Fruit fly (Drosophila melanogaster) whole organism, prepupa: ENCODE data around the gene CG31549.

Experiments used
- CG10669 ChIP-seq: fragments of 200-800 bp; sonication (Bioruptor generic); optimal IDR thresholded peaks from 3 replicates; lab custom pipeline; 2018; ENCODE audit warnings: missing biosample characterization, mild to moderate bottlenecking, missing genetic modification characterization, moderate library complexity
- CG11294 ChIP-seq: fragments of 200-800 bp; sonication (Bioruptor generic); IDR thresholded peaks from 2 replicates; pipeline ENCODE4 v1.3.6; 2022; ENCODE audit warnings: missing biosample characterization, missing genetic modification characterization
- CG1621 ChIP-seq: fragments of 200-800 bp; sonication (Bioruptor generic); optimal IDR thresholded peaks from 3 replicates; lab custom pipeline; 2018; ENCODE audit warnings: missing biosample characterization, mild to moderate bottlenecking, missing genetic modification characterization
- CG16779 ChIP-seq: fragments of 200-800 bp; sonication (Bioruptor generic); optimal IDR thresholded peaks from 3 replicates; lab custom pipeline; 2017; ENCODE audit warnings: missing biosample characterization, mild to moderate bottlenecking, missing genetic modification characterization
- CG3032 ChIP-seq: fragments of 200-800 bp; optimal IDR thresholded peaks from 2 replicates; lab custom pipeline; 2019; ENCODE audit warnings: missing biosample characterization, mild to moderate bottlenecking, missing genetic modification characterization, moderate library complexity
- CG31627 ChIP-seq: fragments of 200-800 bp; sonication (Bioruptor generic); optimal IDR thresholded peaks from 3 replicates; lab custom pipeline; 2016; ENCODE audit warnings: missing biosample characterization, missing genetic modification characterization
- CG32006 ChIP-seq: fragments of 200-800 bp; sonication (Bioruptor generic); optimal IDR thresholded peaks from 3 replicates; lab custom pipeline; 2017; ENCODE audit warnings: missing biosample characterization, mild to moderate bottlenecking, missing genetic modification characterization
- CG34406 ChIP-seq: fragments of 200-800 bp; sonication (Bioruptor generic); optimal IDR thresholded peaks from 3 replicates; lab custom pipeline; 2016; ENCODE audit warnings: missing biosample characterization, missing genetic modification characterization
- CG6163 ChIP-seq: fragments of 200-800 bp; sonication (Bioruptor generic); IDR thresholded peaks from 3 replicates; pipeline ENCODE4 v1.3.6; 2022; ENCODE audit warnings: missing biosample characterization, missing genetic modification characterization
- CG6276 ChIP-seq: fragments of 200-800 bp; sonication (Bioruptor generic); optimal IDR thresholded peaks from 2 replicates; lab custom pipeline; 2017; ENCODE audit warnings: missing biosample characterization, mild to moderate bottlenecking, missing genetic modification characterization
- CG6792 ChIP-seq: fragments of 200-800 bp; sonication (Bioruptor generic); optimal IDR thresholded peaks from 3 replicates; lab custom pipeline; 2016; ENCODE audit warnings: missing biosample characterization, missing genetic modification characterization
- CG6808 ChIP-seq: fragments of 200-800 bp; sonication (Bioruptor generic); optimal IDR thresholded peaks from 3 replicates; lab custom pipeline; 2017; ENCODE audit warnings: missing biosample characterization, missing genetic modification characterization, mild to moderate bottlenecking, moderate library complexity, missing genetic modification reagents
- CG6854 ChIP-seq: fragments of 200-800 bp; sonication (Bioruptor generic); optimal IDR thresholded peaks from 2 replicates; lab custom pipeline; 2017; ENCODE audit warnings: missing biosample characterization, mild to moderate bottlenecking, missing genetic modification characterization
- CG8119 ChIP-seq: fragments of 200-800 bp; sonication (Bioruptor generic); IDR thresholded peaks from 3 replicates; pipeline ENCODE4 v1.3.6; 2022; ENCODE audit warnings: missing biosample characterization, missing genetic modification characterization
- CG8319 ChIP-seq: fragments of 200-800 bp; sonication (Bioruptor generic); optimal IDR thresholded peaks from 3 replicates; lab custom pipeline; 2016; ENCODE audit warnings: missing biosample characterization, missing genetic modification characterization
- CG8632 ChIP-seq: fragments of 200-800 bp; sonication (Bioruptor generic); optimal IDR thresholded peaks from 3 replicates; lab custom pipeline; 2016; ENCODE audit warnings: missing biosample characterization, missing genetic modification characterization
- CG9139 ChIP-seq: fragments of 200-800 bp; sonication (Bioruptor generic); optimal IDR thresholded peaks from 3 replicates; lab custom pipeline; 2017; ENCODE audit warnings: missing biosample characterization, mild to moderate bottlenecking, missing genetic modification characterization
- Eip75B ChIP-seq: fragments of 200-800 bp; sonication (Bioruptor generic); optimal IDR thresholded peaks from 3 replicates; lab custom pipeline; 2016; ENCODE audit warnings: missing biosample characterization, missing genetic modification characterization
- Eip78C ChIP-seq: fragments of 200-800 bp; sonication (Bioruptor generic); peaks from one replicate; lab custom pipeline; 2016; ENCODE audit warnings: missing biosample characterization, missing genetic modification characterization
- Eip93F ChIP-seq: fragments of 200-800 bp; sonication (Bioruptor generic); optimal IDR thresholded peaks from 2 replicates; lab custom pipeline; 2016; ENCODE audit warnings: missing biosample characterization, mild to moderate bottlenecking, missing genetic modification characterization
- Ets96B ChIP-seq: fragments of 200-800 bp; optimal IDR thresholded peaks from 2 replicates; lab custom pipeline; 2019; ENCODE audit warnings: missing biosample characterization, mild to moderate bottlenecking, missing genetic modification characterization, moderate library complexity
- Hr39 ChIP-seq: fragments of 200-800 bp; sonication (Bioruptor generic); optimal IDR thresholded peaks from 2 replicates; lab custom pipeline; 2016; ENCODE audit warnings: missing biosample characterization, missing genetic modification characterization
- Hr4 ChIP-seq: fragments of 200-800 bp; sonication (Bioruptor generic); optimal IDR thresholded peaks from 3 replicates; lab custom pipeline; 2016; ENCODE audit warnings: missing biosample characterization, missing genetic modification characterization
- Met ChIP-seq: fragments of 200-800 bp; sonication (Bioruptor generic); optimal IDR thresholded peaks from 3 replicates; lab custom pipeline; 2016; ENCODE audit warnings: missing biosample characterization, missing genetic modification characterization
- OdsH ChIP-seq: fragments of 200-800 bp; sonication (Bioruptor generic); optimal IDR thresholded peaks from 3 replicates; lab custom pipeline; 2016; ENCODE audit warnings: missing biosample characterization, missing genetic modification characterization
- Smox ChIP-seq: fragments of 200-800 bp; sonication (Bioruptor generic); optimal IDR thresholded peaks from 3 replicates; lab custom pipeline; 2016; ENCODE audit warnings: missing biosample characterization, missing genetic modification characterization
- Sox102F ChIP-seq: fragments of 200-800 bp; sonication (Bioruptor generic); optimal IDR thresholded peaks from 2 replicates; lab custom pipeline; 2016; ENCODE audit warnings: missing biosample characterization, mild to moderate bottlenecking, missing genetic modification characterization
- Sox15 ChIP-seq: fragments of 200-800 bp; sonication (Bioruptor generic); optimal IDR thresholded peaks from 3 replicates; lab custom pipeline; 2016; ENCODE audit warnings: missing biosample characterization, missing genetic modification characterization
- achi ChIP-seq: fragments of 200-800 bp; sonication (Bioruptor generic); optimal IDR thresholded peaks from 3 replicates; lab custom pipeline; 2016; ENCODE audit warnings: missing biosample characterization, missing genetic modification characterization
- acj6 ChIP-seq: fragments of 200-800 bp; sonication (Bioruptor generic); optimal IDR thresholded peaks from 3 replicates; lab custom pipeline; 2016; ENCODE audit warnings: missing biosample characterization, missing genetic modification characterization
- cyc ChIP-seq: fragments of 200-800 bp; sonication (Bioruptor generic); optimal IDR thresholded peaks from 3 replicates; lab custom pipeline; 2016; ENCODE audit warnings: missing biosample characterization, missing genetic modification characterization
- esn ChIP-seq: fragments of 200-800 bp; sonication (Bioruptor generic); optimal IDR thresholded peaks from 2 replicates; lab custom pipeline; 2016; ENCODE audit warnings: missing biosample characterization, mild to moderate bottlenecking, missing genetic modification characterization, moderate library complexity
- fd59A ChIP-seq: fragments of 200-800 bp; sonication (Bioruptor generic); optimal IDR thresholded peaks from 2 replicates; lab custom pipeline; 2017; ENCODE audit warnings: missing biosample characterization, mild to moderate bottlenecking, missing genetic modification characterization, missing genetic modification reagents
- fd85E ChIP-seq: fragments of 200-800 bp; sonication (Bioruptor generic); optimal IDR thresholded peaks from 3 replicates; lab custom pipeline; 2016; ENCODE audit warnings: missing biosample characterization, missing genetic modification characterization
- fkh ChIP-seq: fragments of 200-800 bp; sonication (Bioruptor generic); optimal IDR thresholded peaks from 3 replicates; lab custom pipeline; 2017; ENCODE audit warnings: missing biosample characterization, mild to moderate bottlenecking, missing genetic modification characterization, moderate library complexity
- lz ChIP-seq: fragments of 200-800 bp; sonication (Bioruptor generic); optimal IDR thresholded peaks from 3 replicates; lab custom pipeline; 2016; ENCODE audit warnings: missing biosample characterization, missing genetic modification characterization
- net ChIP-seq: fragments of 200-800 bp; sonication (Bioruptor generic); optimal IDR thresholded peaks from 3 replicates; lab custom pipeline; 2016; ENCODE audit warnings: missing biosample characterization, missing genetic modification characterization
- pdm3 ChIP-seq: fragments of 200-800 bp; sonication (Bioruptor generic); optimal IDR thresholded peaks from 3 replicates; lab custom pipeline; 2016; ENCODE audit warnings: missing biosample characterization, missing genetic modification characterization
- salr ChIP-seq, 2 experiments: fragments of 200-800 bp; sonication (Bioruptor generic); optimal IDR thresholded peaks; 3 replicates each; lab custom pipeline; 2016 to 2018; ENCODE audit warnings: missing biosample characterization in 2 of 2, missing genetic modification characterization in 2 of 2, mild to moderate bottlenecking in 1 of 2
- spab ChIP-seq: fragments of 200-800 bp; sonication (Bioruptor generic); optimal IDR thresholded peaks from 2 replicates; lab custom pipeline; 2017; ENCODE audit warnings: missing biosample characterization, mild to moderate bottlenecking, missing genetic modification characterization, missing genetic modification reagents
- ss ChIP-seq, 2 experiments: fragments of 200-800 bp; sonication (Bioruptor generic); optimal IDR thresholded peaks; 2 replicates in 1 of 2; 3 replicates in 1 of 2; lab custom pipeline; 2017 to 2018; ENCODE audit warnings: mild to moderate bottlenecking in 2 of 2, missing biosample characterization in 2 of 2, missing genetic modification characterization in 2 of 2, moderate library complexity in 1 of 2
- svp ChIP-seq: fragments of 200-800 bp; sonication (Bioruptor generic); peaks from one replicate; lab custom pipeline; 2016; ENCODE audit warnings: missing biosample characterization, missing genetic modification characterization
- topi ChIP-seq: fragments of 200-800 bp; sonication (Bioruptor generic); optimal IDR thresholded peaks from 3 replicates; lab custom pipeline; 2016; ENCODE audit warnings: missing biosample characterization, missing genetic modification characterization
- vri ChIP-seq: fragments of 200-800 bp; sonication (Bioruptor generic); optimal IDR thresholded peaks from 3 replicates; lab custom pipeline; 2016; ENCODE audit warnings: missing biosample characterization, mild to moderate bottlenecking, missing genetic modification characterization

CG31549 gene

dm6 chr3R:5622406-5622752, 9.6 kb upstream of the CG31549 start:
- peak; percentile 91 for TF ChIP-seq svp
- no peak for TF ChIP-seq Sox15 (GFP tag; lab: Kevin White, UChicago)
- TF ChIP-seq ss (GFP tag; optimal IDR thresholded peaks at IDR 0.05; lab: Kevin White, UChicago): no peak
- no peak for TF ChIP-seq OdsH (GFP tag; lab: Kevin White, UChicago)
- peak; percentile 18 for TF ChIP-seq Eip78C (GFP tag; lab: Kevin White, UChicago)

DNA sequence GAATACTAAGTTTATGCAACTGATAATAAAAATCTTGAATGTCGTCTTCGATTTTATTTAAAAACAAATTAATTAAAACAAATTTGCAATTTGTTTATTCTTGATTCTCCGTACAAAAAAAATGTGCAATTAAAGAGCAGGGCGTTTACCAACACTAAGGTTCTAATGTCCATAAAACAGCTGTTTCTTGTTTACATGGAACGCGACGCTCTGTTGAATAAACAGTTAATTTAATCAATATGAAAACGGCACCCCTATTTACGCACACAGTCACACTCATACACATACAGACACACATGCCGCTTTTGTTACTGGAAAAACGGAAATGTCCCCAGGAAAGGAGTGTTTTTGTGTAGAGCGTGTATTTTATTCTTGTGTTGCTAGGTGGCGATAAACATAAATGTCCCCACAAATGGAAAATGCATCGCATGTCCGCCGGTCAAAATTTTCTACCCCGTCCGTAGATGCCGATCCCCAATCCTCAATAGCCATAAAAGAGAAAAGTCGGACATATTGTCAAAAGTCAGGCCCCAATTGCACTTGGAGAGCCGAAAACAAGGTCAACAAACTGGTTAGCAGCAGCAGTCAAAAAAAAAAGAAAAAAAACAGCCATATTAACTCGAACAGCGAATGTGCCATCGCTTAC, 8.9 kb upstream of the CG31549 start:
- TF ChIP-seq fkh (GFP tag; lab: Kevin White, UChicago) (peak; percentile 98), esn (GFP tag; lab: Kevin White, UChicago) (peak; percentile 34), CG32006 (GFP tag; lab: Kevin White, UChicago) (no peak), CG6792 (GFP tag; lab: Kevin White, UChicago) (peak; percentile 33), CG6276 (GFP tag; lab: Kevin White, UChicago) (no peak), CG9139 (GFP tag; lab: Kevin White, UChicago) (no peak), Hr39 (GFP tag; lab: Kevin White, UChicago) (no peak), ss (GFP tag; optimal IDR thresholded peaks at IDR 0.05; lab: Kevin White, UChicago) (peak in 1 of 2 experiments; percentile 31), pdm3 (GFP tag; lab: Kevin White, UChicago) (peak; percentile 18), cyc (GFP tag; lab: Kevin White, UChicago) (no peak), CG3032 (tag; lab: Kevin White, UChicago) (no peak), achi (GFP tag; lab: Kevin White, UChicago) (peak; percentile 11), fd59A (peak; percentile 8), CG31627 (GFP tag; lab: Kevin White, UChicago) (no peak), vri (GFP tag; lab: Kevin White, UChicago) (peak; percentile 67), Smox (GFP tag; lab: Kevin White, UChicago) (no peak), Hr4 (peak; percentile 29), lz (GFP tag; lab: Kevin White, UChicago) (peak; percentile 14), CG1621 (tag; lab: Kevin White, UChicago) (peak; percentile 31), Eip78C (GFP tag; lab: Kevin White, UChicago) (peak; percentile 74), CG6163 (GFP tag; lab: Robert Waterston, UW) (no peak), CG10669 (peak; percentile 29), Met (GFP tag; lab: Kevin White, UChicago) (peak; percentile 48), CG34406 (GFP tag; lab: Kevin White, UChicago) (no peak), Sox102F (GFP tag; lab: Kevin White, UChicago) (peak; percentile 35), spab (peak; percentile 8), CG16779 (tag; lab: Kevin White, UChicago) (peak; percentile 28), topi (GFP tag; lab: Kevin White, UChicago) (peak; percentile 47), CG6808 (GFP tag; lab: Kevin White, UChicago) (peak; percentile 21), CG8119 (GFP tag; lab: Robert Waterston, UW) (no peak), CG8632 (GFP tag; lab: Kevin White, UChicago) (peak; percentile 4)
- TF ChIP-seq, all 60 proteins: peak for 20

DNA sequence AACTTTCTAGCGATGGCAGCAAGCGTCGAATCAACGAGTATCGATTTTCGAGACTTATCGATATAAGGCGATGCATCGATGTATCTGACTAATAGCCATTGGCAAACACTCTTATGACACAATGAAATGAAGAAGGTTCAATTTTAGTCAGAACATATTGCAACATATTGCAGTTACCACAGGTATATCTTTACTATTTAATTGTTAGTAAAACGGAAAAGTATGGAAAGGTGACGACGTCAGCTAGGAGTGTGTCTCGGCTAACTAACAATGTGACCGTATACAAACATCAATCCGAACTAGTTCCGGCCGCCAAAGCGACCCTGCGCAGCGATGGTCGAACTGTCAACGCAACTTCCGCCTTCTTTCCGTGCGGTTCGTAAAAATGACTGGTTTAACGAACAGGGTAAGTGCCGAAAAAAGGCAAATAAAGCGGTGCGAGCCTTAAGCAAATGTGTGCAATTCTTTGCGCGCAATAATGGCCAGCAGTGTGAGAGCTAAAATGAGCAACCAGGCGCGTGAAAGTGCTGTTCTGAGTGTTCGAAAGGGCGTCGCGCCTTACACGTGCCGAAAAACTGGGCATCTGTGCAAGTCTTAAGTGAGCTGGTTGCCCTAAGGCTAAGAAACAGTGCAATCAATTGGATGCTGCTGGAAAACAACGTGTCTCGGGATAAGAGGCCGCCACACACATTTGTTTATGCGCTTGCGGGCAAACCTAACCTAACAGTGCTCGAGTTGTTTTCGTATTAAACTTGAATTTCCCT, 7.7 kb upstream of the CG31549 start, which contains the start of the genes Dph4, Spec2 and RpL13A:
Dph4 (minus strand) TSS at position 11 of the 764 bp plus-strand sequence.
Spec2 (minus strand) TSS at position 11 of the 764 bp plus-strand sequence.
RpL13A (plus strand) TSS at position 360 of the 764 bp plus-strand sequence.
- TF ChIP-seq CG8632 (GFP tag; lab: Kevin White, UChicago) (peak; percentile 60), Met (GFP tag; lab: Kevin White, UChicago) (peak; percentile 89), lz (GFP tag; lab: Kevin White, UChicago) (peak; percentile 91), CG3032 (tag; lab: Kevin White, UChicago) (peak; percentile 75), Hr39 (GFP tag; lab: Kevin White, UChicago) (no peak), Eip93F (peak; percentile 8), fd85E (no peak), CG11294 (GFP tag; lab: Robert Waterston, UW) (no peak), Sox102F (GFP tag; lab: Kevin White, UChicago) (peak; percentile 89), acj6 (GFP tag; lab: Kevin White, UChicago) (peak; percentile 83), CG6854 (GFP tag; lab: Kevin White, UChicago) (peak; percentile 95), CG16779 (tag; lab: Kevin White, UChicago) (peak; percentile 67), net (peak; percentile 93), ss (GFP tag; optimal IDR thresholded peaks at IDR 0.05; lab: Kevin White, UChicago) (peak; percentile 54 to 90), CG8319 (GFP tag; lab: Kevin White, UChicago) (peak; percentile 73), fkh (GFP tag; lab: Kevin White, UChicago) (peak; percentile 82), CG6808 (GFP tag; lab: Kevin White, UChicago) (peak; percentile 83), Sox15 (GFP tag; lab: Kevin White, UChicago) (peak; percentile 23), Eip75B (no peak), Ets96B (tag; lab: Kevin White, UChicago) (peak; percentile 49), salr (GFP tag; optimal IDR thresholded peaks at IDR 0.05; lab: Kevin White, UChicago) (peak in 1 of 2 experiments; percentile 91)
